Fruit fly (Drosophila melanogaster): Measurements from ENCODE around the gene Ret.

DNA sequence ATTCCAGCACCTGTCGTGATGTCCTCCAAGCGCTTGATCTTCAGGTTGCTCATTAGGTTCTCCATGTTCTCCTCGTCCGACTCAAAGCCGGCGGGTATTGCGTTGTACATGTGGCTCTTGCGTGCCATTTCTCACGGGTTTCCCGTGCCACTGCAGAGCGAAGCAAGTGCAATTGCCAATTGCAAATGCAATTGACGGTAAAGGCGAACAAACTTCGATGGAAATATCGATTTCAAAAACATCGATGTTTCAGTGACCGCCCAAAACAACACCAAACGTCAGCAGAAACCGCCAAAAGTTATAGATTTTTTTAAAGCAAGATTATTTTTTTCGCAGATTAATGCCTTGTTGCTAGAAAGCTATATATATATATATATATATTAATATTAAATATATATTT is 35.7 kb downstream of the Ret start, which contains the start of gene Nbr:
- TF ChIP-seq fru (GFP tag; optimal IDR thresholded peaks at IDR 0.05) (no peak), GATAd (GFP tag; optimal IDR thresholded peaks at IDR 0.05) (no peak), Hr78 (GFP tag; optimal IDR thresholded peaks at IDR 0.05) (no peak), jim (GFP tag; optimal IDR thresholded peaks at IDR 0.05) (no peak), dmrt93B (GFP tag; optimal IDR thresholded peaks at IDR 0.05) (no peak), Jra (GFP tag; optimal IDR thresholded peaks at IDR 0.05) (no peak), sv (GFP tag; optimal IDR thresholded peaks at IDR 0.05) (no peak), Abd-B (GFP tag; optimal IDR thresholded peaks at IDR 0.05) (no peak), Myc (optimal IDR thresholded peaks at IDR 0.05) (no peak), pan (optimal IDR thresholded peaks at IDR 0.05) (no peak), HLH106 (tag; optimal IDR thresholded peaks at IDR 0.05) (no peak), h (GFP tag; optimal IDR thresholded peaks at IDR 0.05) (no peak)
